Fruit fly (Drosophila melanogaster): Measurements from ENCODE around the gene mRpL28.

DNA sequence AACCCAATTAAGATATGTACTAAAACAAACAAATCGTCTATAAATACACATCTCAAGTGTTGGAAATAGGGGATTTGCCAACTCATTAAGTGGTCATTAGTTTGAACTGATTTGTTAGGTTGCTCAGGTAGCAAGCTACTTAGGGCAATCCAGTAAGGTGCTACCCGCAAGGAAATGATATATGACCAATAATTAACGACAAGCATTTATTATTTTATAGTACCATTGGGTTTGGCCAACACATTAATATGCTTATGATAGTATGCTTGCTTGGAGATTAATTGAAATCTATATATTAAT is 22.0 kb downstream of the mRpL28 start:
- TF ChIP-seq CG8478 (optimal IDR thresholded peaks at IDR 0.05) (no peak), CTCF (optimal IDR thresholded peaks at IDR 0.05) (no peak)

Measured in S2 (cell line).